Fruit fly (Drosophila melanogaster) whole organism, embryonic: Measurements from ENCODE around the gene CG13766.

Experiments
- CG1024 ChIP-seq: fragments of 200-800 bp; sonication (Bioruptor generic); IDR thresholded peaks from 2 replicates; pipeline ENCODE4 v1.3.6; 2022; ENCODE audit warnings: missing biosample characterization, missing genetic modification characterization
- CG15269 ChIP-seq: fragments of 200-800 bp; sonication (Bioruptor generic); optimal IDR thresholded peaks from 2 replicates; lab custom pipeline; 2018; ENCODE audit warnings: missing biosample characterization, mild to moderate bottlenecking, missing genetic modification characterization, moderate library complexity
- CG18599 ChIP-seq: fragments of 200-800 bp; sonication (Bioruptor generic); optimal IDR thresholded peaks from 3 replicates; lab custom pipeline; 2017; ENCODE audit warnings: missing biosample characterization, missing genetic modification characterization, mild to moderate bottlenecking, moderate library complexity, missing genetic modification reagents
- CG5245 ChIP-seq: fragments of 200-800 bp; sonication (Bioruptor generic); optimal IDR thresholded peaks from 3 replicates; lab custom pipeline; 2016; ENCODE audit warnings: missing biosample characterization, missing genetic modification characterization
- CG8281 ChIP-seq: fragments of 200-800 bp; sonication (Bioruptor generic); optimal IDR thresholded peaks from 2 replicates; lab custom pipeline; 2018; ENCODE audit warnings: missing biosample characterization, mild to moderate bottlenecking, missing genetic modification characterization, moderate library complexity
- cg ChIP-seq: fragments of 200-800 bp; sonication (Bioruptor generic); optimal IDR thresholded peaks from 3 replicates; lab custom pipeline; 2019; ENCODE audit warnings: missing biosample characterization, mild to moderate bottlenecking, missing genetic modification characterization, moderate library complexity
- ci ChIP-seq: fragments of 200-800 bp; sonication (Bioruptor generic); IDR thresholded peaks from 3 replicates; pipeline ENCODE4 v1.3.6; 2022; ENCODE audit warnings: missing biosample characterization, missing genetic modification characterization
- gro ChIP-seq: fragments of 200-800 bp; sonication (Bioruptor generic); optimal IDR thresholded peaks from 2 replicates; lab custom pipeline; 2016; ENCODE audit warnings: missing biosample characterization, missing genetic modification characterization
- gt ChIP-seq: fragments of 200-800 bp; sonication (Bioruptor generic); IDR thresholded peaks from 2 replicates; pipeline ENCODE4 v1.3.6; 2022; ENCODE audit warnings: missing biosample characterization, missing genetic modification characterization
- row ChIP-seq: fragments of 200-800 bp; sonication (Bioruptor generic); IDR thresholded peaks from 3 replicates; pipeline ENCODE4 v1.3.6; 2022; ENCODE audit warnings: missing biosample characterization, missing genetic modification characterization
- stc ChIP-seq: fragments of 200-800 bp; sonication (Bioruptor generic); IDR thresholded peaks from 2 replicates; pipeline ENCODE4 v1.3.6; 2022; ENCODE audit warnings: missing biosample characterization, missing genetic modification characterization
- tgo ChIP-seq: fragments of 200-800 bp; sonication (Bioruptor generic); IDR thresholded peaks from 3 replicates; pipeline ENCODE4 v1.3.6; 2022; ENCODE audit warnings: missing biosample characterization, missing genetic modification characterization

dm6 chr2L:6557429-6558384 lies 8.3 kb downstream of the CG13766 start, which contains the start of the genes IFT52 and COX5B:
- TF ChIP-seq CG18599 (GFP tag; lab: Kevin White, UChicago) (peak; percentile 36), ci (peak; percentile 10; the same call in 1 of the 3 replicates), tgo (GFP tag; lab: Robert Waterston, UW) (peak; percentile 42; the same call in 1 of the 3 replicates), stc (no peak), CG15269 (peak; percentile 15), CG1024 (GFP tag; lab: Robert Waterston, UW) (peak; percentile 48; the same call in 1 of the 2 replicates), cg (no peak), row (peak; percentile 43; the same call in 1 of the 3 replicates), CG8281 (tag; lab: Kevin White, UChicago) (no peak), gro (GFP tag; lab: Kevin White, UChicago) (peak; percentile 79), CG5245 (peak; percentile 59), gt (no peak)
